Worm (Caenorhabditis elegans) whole organism, mixed stage, embryonic: ENCODE results near the gene npr-27.

ENCODE experiments used
- ceh-39 ChIP-seq: fragments of 150-350 bp; optimal IDR thresholded peaks from 2 replicates; lab custom pipeline; 2014; ENCODE audit warnings: missing biosample characterization, missing genetic modification characterization
- ceh-83 ChIP-seq: fragments of 200-800 bp; sonication (Bioruptor generic); optimal IDR thresholded peaks from 2 replicates; lab custom pipeline; 2018; ENCODE audit warnings: mild to moderate bottlenecking, missing genetic modification characterization, missing compliant biosample characterization
- elt-3 ChIP-seq: fragments of 150-350 bp; optimal IDR thresholded peaks from 2 replicates; lab custom pipeline; 2014; ENCODE audit warnings: missing biosample characterization, missing genetic modification characterization
- flh-1 ChIP-seq: fragments of 200-800 bp; sonication (Bioruptor generic); optimal IDR thresholded peaks from 2 replicates; lab custom pipeline; 2018; ENCODE audit warnings: mild to moderate bottlenecking, missing genetic modification characterization, moderate library complexity, missing compliant biosample characterization
- mls-2 ChIP-seq: sonication (generic microtip); optimal IDR thresholded peaks from 2 replicates; lab custom pipeline; 2016; ENCODE audit warnings: mild to moderate bottlenecking, missing genetic modification characterization, moderate library complexity, missing compliant biosample characterization
- nhr-28 ChIP-seq: fragments of 150-350 bp; optimal IDR thresholded peaks from 2 replicates; lab custom pipeline; 2014; ENCODE audit warnings: missing biosample characterization, missing genetic modification characterization
- nhr-76 ChIP-seq: sonication (generic microtip); optimal IDR thresholded peaks from 2 replicates; lab custom pipeline; 2017; ENCODE audit warnings: missing biosample characterization, missing genetic modification characterization
- pha-4 ChIP-seq: fragments of 150-350 bp; optimal IDR thresholded peaks from 2 replicates; lab custom pipeline; 2018; ENCODE audit warnings: missing biosample characterization, missing genetic modification reagents, missing genetic modification characterization
- sem-2 ChIP-seq: fragments of 200-800 bp; sonication (Bioruptor generic); optimal IDR thresholded peaks from 2 replicates; lab custom pipeline; 2018; ENCODE audit warnings: mild to moderate bottlenecking, missing genetic modification characterization, missing compliant biosample characterization
- snpc-4 ChIP-seq: fragments of 150-350 bp; optimal IDR thresholded peaks from 2 replicates; lab custom pipeline; 2014; ENCODE audit warnings: missing biosample characterization, missing genetic modification characterization
- tbx-8 ChIP-seq: fragments of 200-800 bp; sonication (Bioruptor generic); optimal IDR thresholded peaks from 2 replicates; lab custom pipeline; 2018; ENCODE audit warnings: mild to moderate bottlenecking, missing genetic modification characterization, moderate library complexity, missing compliant biosample characterization
- unc-120 ChIP-seq: sonication (generic microtip); optimal IDR thresholded peaks from 2 replicates; lab custom pipeline; 2017; ENCODE audit warnings: missing genetic modification characterization, missing compliant biosample characterization; ENCODE audit not compliant: poor library complexity, severe bottlenecking
- unc-62 ChIP-seq: fragments of 150-350 bp; optimal IDR thresholded peaks from 2 replicates; lab custom pipeline; 2014; ENCODE audit warnings: missing biosample characterization, missing genetic modification reagents, missing genetic modification characterization
- zip-8 ChIP-seq: fragments of 150-350 bp; optimal IDR thresholded peaks from 2 replicates; lab custom pipeline; 2014; ENCODE audit warnings: missing biosample characterization, missing genetic modification characterization

DNA sequence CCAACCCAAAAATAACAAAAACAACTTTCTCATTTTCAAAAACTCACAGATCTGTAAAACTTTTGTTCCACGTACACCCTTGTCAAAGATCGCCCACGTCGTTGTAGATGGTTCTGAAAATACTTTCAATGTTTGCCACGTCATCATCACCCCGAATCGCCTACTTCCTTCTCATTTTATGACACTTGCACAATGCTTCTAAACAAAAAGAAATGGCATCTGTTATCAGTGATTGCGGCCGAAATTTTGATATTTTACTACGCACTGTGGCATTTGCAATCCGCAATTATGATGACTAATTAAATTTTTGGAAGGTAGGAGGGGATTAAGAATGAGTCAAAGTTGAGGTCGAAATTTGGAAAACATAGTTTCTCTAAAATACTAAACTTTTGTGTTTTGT, 20.3 kb downstream of the npr-27 start:
- TF ChIP-seq nhr-76 (tag; lab: Kevin White, UChicago) (no peak), zip-8 (tag; lab: Kevin White, UChicago) (no peak), unc-120 (tag; lab: Kevin White, UChicago) (no peak), elt-3 (tag; lab: Kevin White, UChicago) (no peak), pha-4 (tag; lab: Kevin White, UChicago) (no peak), snpc-4 (tag; lab: Kevin White, UChicago) (no peak), unc-62 (GFP tag; lab: Kevin White, UChicago) (no peak), ceh-39 (tag; lab: Kevin White, UChicago) (no peak), flh-1 (GFP tag; lab: Kevin White, UChicago) (no peak), ceh-83 (GFP tag; lab: Kevin White, UChicago) (no peak), tbx-8 (GFP tag; lab: Kevin White, UChicago) (no peak), nhr-28 (no peak), mls-2 (no peak), sem-2 (GFP tag; lab: Kevin White, UChicago) (no peak)
